Worm (Caenorhabditis elegans): ENCODE data around the gene srv-12.

Gene srv-12

ce11 chrIV:10001748-10002147 lies 51.7 kb downstream of the srv-12 start, which contains the start of gene C47E12.3:
TSS of gene C47E12.3 (minus strand) at chrIV:10001848.
- no peak for TF ChIP-seq nhr-237 (tag; optimal IDR thresholded peaks at IDR 0.05)
- TF ChIP-seq lsy-12 (tag; optimal IDR thresholded peaks at IDR 0.05) = no peak
- TF ChIP-seq tbx-2 (tag; optimal IDR thresholded peaks at IDR 0.05) = no peak
- TF ChIP-seq mml-1 (tag; optimal IDR thresholded peaks at IDR 0.05) = no peak
- TF ChIP-seq fkh-2 (tag; optimal IDR thresholded peaks at IDR 0.05) = no peak
- TF ChIP-seq nhr-23 (tag; optimal IDR thresholded peaks at IDR 0.05) = no peak
- TF ChIP-seq ceh-16 (tag; optimal IDR thresholded peaks at IDR 0.05) = no peak
- TF ChIP-seq ama-1 (optimal IDR thresholded peaks at IDR 0.05) = no peak
- TF ChIP-seq jun-1 (tag; optimal IDR thresholded peaks at IDR 0.05) = no peak
- no peak for TF ChIP-seq ceh-82 (tag; optimal IDR thresholded peaks at IDR 0.05)
- TF ChIP-seq ztf-11 (tag; optimal IDR thresholded peaks at IDR 0.05) = no peak
- TF ChIP-seq skn-1 (tag; optimal IDR thresholded peaks at IDR 0.05) = no peak
- TF ChIP-seq nhr-77 (tag; optimal IDR thresholded peaks at IDR 0.05) = no peak
- TF ChIP-seq elt-2 (tag; optimal IDR thresholded peaks at IDR 0.05) = no peak
- TF ChIP-seq egl-27 (tag; optimal IDR thresholded peaks at IDR 0.05) = no peak

Measured in whole organism, L3 larva.